Fruit fly (Drosophila melanogaster) whole organism, pupa: ENCODE measurements around the gene CG12480.

Experiments used
- CG10348 ChIP-seq: fragments of 200-800 bp; sonication (Bioruptor generic); IDR thresholded peaks from 2 replicates; pipeline ENCODE4 v1.3.6; 2022; ENCODE audit warnings: missing biosample characterization, missing genetic modification characterization
- CG12605 ChIP-seq: fragments of 200-800 bp; sonication (Bioruptor generic); IDR thresholded peaks from 2 replicates; pipeline ENCODE4 v1.3.6; 2022; ENCODE audit warnings: missing biosample characterization, missing genetic modification characterization
- CG14655 ChIP-seq: fragments of 200-800 bp; sonication (Bioruptor generic); optimal IDR thresholded peaks from 3 replicates; lab custom pipeline; 2017; ENCODE audit warnings: mild to moderate bottlenecking, missing biosample characterization, missing genetic modification reagents, missing genetic modification characterization
- CG17806 ChIP-seq: fragments of 200-800 bp; sonication (Bioruptor generic); optimal IDR thresholded peaks from 2 replicates; lab custom pipeline; 2018; ENCODE audit warnings: missing biosample characterization, mild to moderate bottlenecking, missing genetic modification characterization, moderate library complexity
- CG34367 ChIP-seq: fragments of 200-800 bp; sonication (Bioruptor generic); optimal IDR thresholded peaks from 2 replicates; lab custom pipeline; 2018; ENCODE audit warnings: missing biosample characterization, mild to moderate bottlenecking, missing genetic modification characterization
- CG4496 ChIP-seq: fragments of 200-800 bp; sonication (Bioruptor generic); IDR thresholded peaks from 3 replicates; pipeline ENCODE4 v1.3.6; 2022; ENCODE audit warnings: missing biosample characterization, missing genetic modification characterization
- CG8159 ChIP-seq: fragments of 200-800 bp; sonication (Bioruptor generic); optimal IDR thresholded peaks from 3 replicates; lab custom pipeline; 2018; ENCODE audit warnings: missing biosample characterization, mild to moderate bottlenecking, missing genetic modification characterization, moderate library complexity
- CG8301 ChIP-seq: fragments of 200-800 bp; sonication (Bioruptor generic); optimal IDR thresholded peaks from 2 replicates; lab custom pipeline; 2018; ENCODE audit warnings: missing biosample characterization, mild to moderate bottlenecking, missing genetic modification characterization
- D1 ChIP-seq: fragments of 200-800 bp; sonication (Bioruptor generic); optimal IDR thresholded peaks from 2 replicates; lab custom pipeline; 2018; ENCODE audit warnings: missing biosample characterization, mild to moderate bottlenecking, missing genetic modification characterization, moderate library complexity
- EcR ChIP-seq: fragments of 200-800 bp; sonication (Bioruptor generic); optimal IDR thresholded peaks from 3 replicates; lab custom pipeline; 2019; ENCODE audit warnings: missing biosample characterization, missing genetic modification characterization, mild to moderate bottlenecking, moderate library complexity, missing genetic modification reagents
- Ets98B ChIP-seq: fragments of 200-800 bp; sonication (Bioruptor generic); IDR thresholded peaks from 2 replicates; pipeline ENCODE4 v1.3.6; 2022; ENCODE audit warnings: missing biosample characterization, missing genetic modification characterization
- fd96Ca ChIP-seq: fragments of 200-800 bp; sonication (Bioruptor generic); IDR thresholded peaks from 3 replicates; pipeline ENCODE4 v1.3.6; 2022; ENCODE audit warnings: missing biosample characterization, missing genetic modification characterization
- gl ChIP-seq: fragments of 200-800 bp; sonication (Bioruptor generic); optimal IDR thresholded peaks from 2 replicates; lab custom pipeline; 2018; ENCODE audit warnings: missing biosample characterization, mild to moderate bottlenecking, missing genetic modification characterization

DNA sequence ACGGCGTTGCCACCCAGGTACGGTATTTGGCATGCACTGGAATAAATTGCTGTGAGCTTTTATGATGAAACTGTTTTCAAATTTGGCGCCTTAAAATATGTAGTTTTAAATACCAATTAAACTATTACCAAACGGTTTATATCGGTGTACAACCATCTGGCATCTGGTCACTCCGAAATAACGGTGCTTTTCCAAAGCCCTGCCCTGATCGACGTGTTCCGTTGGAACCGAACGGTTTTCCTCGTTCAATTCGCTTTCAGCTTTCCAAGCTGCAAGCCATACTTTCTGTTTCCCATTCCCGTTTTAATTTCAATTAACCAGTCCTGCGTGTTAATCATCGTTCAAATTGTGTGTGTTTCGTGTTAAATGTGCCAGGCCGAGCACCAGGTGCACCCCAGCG is 23.6 kb downstream of the CG12480 start, which contains the start of gene yl:
- TF ChIP-seq CG17806 (tag; lab: Kevin White, UChicago) (no peak), D1 (tag; lab: Kevin White, UChicago) (no peak), gl (tag; lab: Kevin White, UChicago) (no peak), CG14655 (GFP tag; lab: Kevin White, UChicago) (no peak), EcR (no peak), CG4496 (GFP tag; lab: Robert Waterston, UW) (no peak), CG8159 (tag; lab: Kevin White, UChicago) (no peak), Ets98B (no peak), CG12605 (GFP tag; lab: Robert Waterston, UW) (no peak), CG10348 (GFP tag; lab: Robert Waterston, UW) (no peak), fd96Ca (no peak), CG8301 (tag; lab: Kevin White, UChicago) (no peak), CG34367 (tag; lab: Kevin White, UChicago) (no peak)
